Fruit fly (Drosophila melanogaster): Measurements from ENCODE around the gene Cmpk.
A peak's percentile ranks its signal among the peaks of the same experiment; 100 is the strongest.

The Cmpk gene

DNA sequence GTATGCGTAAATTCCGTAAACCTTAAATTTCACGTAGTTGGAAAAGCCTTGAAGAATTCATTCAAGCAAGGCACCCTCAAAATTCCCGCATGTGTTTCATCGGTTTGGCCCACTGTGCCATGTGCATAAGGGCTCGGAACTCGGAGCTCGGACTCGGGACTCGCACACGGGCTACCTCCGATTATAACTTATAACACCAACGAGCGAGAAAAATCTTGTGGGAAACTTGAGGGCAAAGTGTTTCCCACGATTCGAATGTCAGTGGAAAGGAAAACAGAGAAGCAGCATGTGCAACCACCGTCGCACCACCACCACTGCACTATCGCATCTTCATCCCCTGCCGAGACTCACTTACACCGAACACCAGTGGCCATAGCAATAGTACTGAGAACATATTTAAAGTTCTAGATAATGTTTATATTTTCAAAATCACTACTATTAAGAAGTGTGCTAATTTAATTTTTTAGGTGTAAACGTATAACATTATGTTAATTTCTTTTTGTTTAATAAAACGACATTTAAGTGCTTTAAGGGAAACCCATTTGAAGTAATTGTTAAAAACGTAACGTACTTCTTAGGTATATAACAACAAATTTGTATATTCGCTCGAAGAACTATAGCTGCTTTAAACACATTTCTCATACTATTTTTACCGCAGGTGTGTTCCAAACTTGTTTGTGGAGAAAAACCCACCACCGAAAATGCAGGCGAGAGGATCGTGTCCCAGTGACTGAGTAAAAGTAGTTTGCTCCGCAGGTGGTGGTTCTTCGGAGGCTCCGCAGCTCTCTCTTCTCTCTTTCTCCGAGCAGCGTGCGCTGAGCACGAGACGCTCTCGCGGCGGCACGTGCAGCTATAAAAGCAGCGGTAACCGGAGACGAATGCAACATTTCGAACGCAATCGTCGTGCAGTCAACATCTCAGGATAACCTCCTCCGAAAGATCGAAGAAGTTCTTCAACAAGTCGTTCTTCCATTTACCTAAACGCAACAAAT, 18.8 kb downstream of the Cmpk start (continued):
- peak; percentile 82 for TF ChIP-seq CG17568 (GFP tag; optimal IDR thresholded peaks at IDR 0.05)
- peak; percentile 100 for TF ChIP-seq CG33557 (GFP tag; optimal IDR thresholded peaks at IDR 0.05)
- peak; percentile 55 for TF ChIP-seq jing (GFP tag; optimal IDR thresholded peaks at IDR 0.05)
- TF ChIP-seq CG8944 (GFP tag; optimal IDR thresholded peaks at IDR 0.05): peak; percentile 44
- peak; percentile 91 for TF ChIP-seq CG7839 (tag; optimal IDR thresholded peaks at IDR 0.05)
- TF ChIP-seq cato (GFP tag; optimal IDR thresholded peaks at IDR 0.05; ENCODE audit: borderline replicate concordance): peak; percentile 59
- TF ChIP-seq CG13624 (GFP tag; optimal IDR thresholded peaks at IDR 0.05): peak; percentile 24
- peak; percentile 77 for TF ChIP-seq CG8281 (tag; optimal IDR thresholded peaks at IDR 0.05)
- TF ChIP-seq CG8290 (GFP tag; optimal IDR thresholded peaks at IDR 0.05): peak; percentile 88
- peak in 1 of 2 experiments; percentile 97 for TF ChIP-seq CG8290 (tag; optimal IDR thresholded peaks at IDR 0.05)
- no peak for TF ChIP-seq pita (GFP tag; optimal IDR thresholded peaks at IDR 0.05)
- TF ChIP-seq MESR4 (GFP tag; optimal IDR thresholded peaks at IDR 0.05): no peak
- no peak for TF ChIP-seq schlank (tag; optimal IDR thresholded peaks at IDR 0.05)
- TF ChIP-seq NFAT (GFP tag; IDR thresholded peaks at IDR 0.05): no peak
- TF ChIP-seq pho (GFP tag; optimal IDR thresholded peaks at IDR 0.05): peak; percentile 19
- no peak for TF ChIP-seq H15 (GFP tag; IDR thresholded peaks at IDR 0.05)
- TF ChIP-seq CG13775 (GFP tag; optimal IDR thresholded peaks at IDR 0.05): peak; percentile 91
- TF ChIP-seq CG33213 (GFP tag; optimal IDR thresholded peaks at IDR 0.05): peak; percentile 47
- TF ChIP-seq Taf1 (GFP tag; IDR thresholded peaks at IDR 0.05): no peak

DNA sequence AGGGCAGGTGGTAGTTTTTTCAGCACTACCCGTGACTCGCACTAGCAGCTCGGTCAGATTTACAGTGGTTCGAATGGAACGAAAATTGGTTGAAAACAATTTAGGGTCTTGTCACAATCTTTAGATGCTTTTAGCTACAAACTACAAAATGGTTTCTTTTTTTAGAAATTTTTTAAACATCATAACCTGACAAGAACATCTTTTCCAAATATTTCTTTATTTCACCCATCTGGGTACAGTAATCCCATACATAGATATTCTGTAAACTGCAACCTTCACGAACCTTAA, 19.9 kb downstream of the Cmpk start:
- no peak for TF ChIP-seq crc (GFP tag; optimal IDR thresholded peaks at IDR 0.05)
- peak; percentile 7 for TF ChIP-seq CG4282 (GFP tag; optimal IDR thresholded peaks at IDR 0.05)
- no peak for TF ChIP-seq pan (optimal IDR thresholded peaks at IDR 0.05)
- TF ChIP-seq pan (GFP tag; optimal IDR thresholded peaks at IDR 0.05 in 1 of 2, IDR thresholded peaks at IDR 0.05 in 1 of 2): peak in 1 of 2 experiments; percentile 25
- TF ChIP-seq CG11085 (GFP tag; IDR thresholded peaks at IDR 0.05): no peak
- no peak for TF ChIP-seq Rx (GFP tag; IDR thresholded peaks at IDR 0.05)
- no peak for TF ChIP-seq CG8944 (GFP tag; optimal IDR thresholded peaks at IDR 0.05)
- TF ChIP-seq CG14860 (GFP tag; IDR thresholded peaks at IDR 0.05; ENCODE audit: partially characterized antibody): 0 out of 3 replicates have a peak, but pooled peaks have one; percentile 35
- TF ChIP-seq CG12071 (GFP tag; optimal IDR thresholded peaks at IDR 0.05): no peak
- TF ChIP-seq sna (GFP tag; IDR thresholded peaks at IDR 0.05; ENCODE audit: partially characterized antibody): no peak
- TF ChIP-seq sens (GFP tag): peak; percentile 70
- TF ChIP-seq row (GFP tag; IDR thresholded peaks at IDR 0.05): peak; percentile 56

DNA sequence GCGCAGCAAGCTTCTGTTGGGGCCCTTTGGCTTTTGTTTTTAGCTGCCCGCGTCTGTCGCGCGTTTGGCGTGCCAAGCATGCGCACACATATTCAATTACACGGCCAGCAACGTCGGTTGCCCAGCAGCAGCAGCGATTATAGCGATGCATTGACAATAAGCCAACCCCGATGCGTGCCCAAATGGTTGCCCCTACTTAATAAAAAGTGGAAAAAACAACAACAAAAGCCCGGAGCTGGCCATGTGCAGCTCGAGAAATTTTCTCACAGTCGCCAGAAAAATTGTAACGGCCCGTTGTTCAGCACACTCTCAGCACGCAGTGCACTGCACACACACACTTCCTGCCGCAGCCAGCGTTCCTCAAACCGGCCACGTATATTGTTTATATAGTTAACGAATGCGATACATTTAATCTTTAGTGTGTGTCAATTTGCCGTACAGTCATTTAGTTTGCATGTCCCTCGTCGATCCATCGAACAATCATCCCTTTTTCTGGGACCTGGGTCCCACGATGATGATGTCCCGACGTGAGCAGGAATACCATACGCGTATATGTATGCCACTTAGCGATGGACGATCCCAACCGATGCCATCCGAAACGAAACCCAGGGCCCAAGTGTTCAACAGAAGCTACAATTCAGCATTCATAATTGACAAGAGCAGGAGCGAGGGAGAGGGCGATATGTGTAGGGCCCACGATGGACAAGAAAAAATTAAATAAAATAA, 20.4 kb downstream of the Cmpk start:
- TF ChIP-seq org-1 (GFP tag; optimal IDR thresholded peaks at IDR 0.05): no peak
- TF ChIP-seq fd3F (GFP tag; optimal IDR thresholded peaks at IDR 0.05): no peak
- TF ChIP-seq Hey (tag; optimal IDR thresholded peaks at IDR 0.05): peak; percentile 63
- TF ChIP-seq ftz-f1 (GFP tag; optimal IDR thresholded peaks at IDR 0.05): no peak
- no peak for TF ChIP-seq crc (GFP tag; optimal IDR thresholded peaks at IDR 0.05)
- TF ChIP-seq HLHmδ (GFP tag; optimal IDR thresholded peaks at IDR 0.05): peak; percentile 62
- peak; percentile 27 for TF ChIP-seq nerfin-1 (tag; optimal IDR thresholded peaks at IDR 0.05)
- TF ChIP-seq dysf (GFP tag; IDR thresholded peaks at IDR 0.05): peak; percentile 38; the same call in 1 of the 3 replicates
- peak; percentile 61 for TF ChIP-seq odd (GFP tag; optimal IDR thresholded peaks at IDR 0.05)
- peak in 1 of 3 experiments; percentile 40 for TF ChIP-seq Stat92E (GFP tag; optimal IDR thresholded peaks at IDR 0.05)
- TF ChIP-seq CG17829 (tag; optimal IDR thresholded peaks at IDR 0.05): peak; percentile 6
- peak; percentile 67 for TF ChIP-seq sqz (GFP tag; optimal IDR thresholded peaks at IDR 0.05)
- no peak for TF ChIP-seq sc (optimal IDR thresholded peaks at IDR 0.05)
- peak; percentile 15 for TF ChIP-seq sc (GFP tag; optimal IDR thresholded peaks at IDR 0.05)
- TF ChIP-seq cg (GFP tag; optimal IDR thresholded peaks at IDR 0.05): peak; percentile 51
- peak; percentile 17 for TF ChIP-seq abd-A (tag; optimal IDR thresholded peaks at IDR 0.05)
- TF ChIP-seq Kr (GFP tag; optimal IDR thresholded peaks at IDR 0.05): peak; percentile 74

All from whole organism, embryonic.